Worm (Caenorhabditis elegans) whole organism, young adult: ENCODE data around the gene F25F2.1.
A peak's percentile ranks its signal among the peaks of the same experiment; 100 is the strongest.

Experiments
- B0035.1 ChIP-seq: sonication (generic microtip); optimal IDR thresholded peaks from 2 replicates; lab custom pipeline; 2016; ENCODE audit warnings: missing genetic modification characterization, mild to moderate bottlenecking, missing compliant biosample characterization, missing genotype, missing genetic modification reagents
- B0336.3 ChIP-seq: fragments of 200-800 bp; sonication (Bioruptor generic); IDR thresholded peaks from 2 replicates; pipeline ENCODE4 v1.3.6; 2022; ENCODE audit warnings: missing genetic modification characterization, missing compliant biosample characterization
- C06A6.2 ChIP-seq: fragments of 200-800 bp; sonication (Bioruptor generic); conservative IDR thresholded peaks from 2 replicates; pipeline ENCODE4 v1.3.6; 2022; ENCODE audit warnings: missing genetic modification characterization, missing compliant biosample characterization
- F22D6.2 ChIP-seq: sonication (generic microtip); optimal IDR thresholded peaks from 2 replicates; lab custom pipeline; 2016; ENCODE audit warnings: mild to moderate bottlenecking, missing genetic modification characterization, missing compliant biosample characterization
- F37B4.10 ChIP-seq: fragments of 200-800 bp; sonication (Bioruptor generic); IDR thresholded peaks from 2 replicates; pipeline ENCODE4 v1.3.6; 2022; ENCODE audit warnings: missing genetic modification characterization, missing compliant biosample characterization
- F39B2.1 ChIP-seq: fragments of 200-800 bp; sonication (Bioruptor generic); IDR thresholded peaks from 2 replicates; pipeline ENCODE4 v1.3.6; 2022; ENCODE audit warnings: missing genetic modification reagents, missing genetic modification characterization, missing compliant biosample characterization
- K11D2.4 ChIP-seq: fragments of 200-800 bp; sonication (Bioruptor generic); IDR thresholded peaks from 2 replicates; pipeline ENCODE4 v1.3.6; 2022; ENCODE audit warnings: missing genetic modification reagents, missing genetic modification characterization, missing compliant biosample characterization
- K12H6.12 ChIP-seq: fragments of 200-800 bp; sonication (Bioruptor generic); optimal IDR thresholded peaks from 2 replicates; lab custom pipeline; 2018; ENCODE audit warnings: mild to moderate bottlenecking, missing genetic modification characterization, missing compliant biosample characterization
- T26A5.8 ChIP-seq: sonication (generic microtip); optimal IDR thresholded peaks from 2 replicates; lab custom pipeline; 2016; ENCODE audit warnings: missing genetic modification characterization, missing compliant biosample characterization
- akir-1 ChIP-seq: fragments of 200-800 bp; sonication (Bioruptor generic); optimal IDR thresholded peaks from 2 replicates; lab custom pipeline; 2018; ENCODE audit warnings: mild to moderate bottlenecking, missing genetic modification characterization, moderate library complexity, missing compliant biosample characterization
- aptf-2 ChIP-seq: fragments of 200-800 bp; sonication (Bioruptor generic); conservative IDR thresholded peaks from 2 replicates; pipeline ENCODE4 v1.3.6; 2022; ENCODE audit warnings: missing genetic modification reagents, missing genetic modification characterization, missing compliant biosample characterization
- aptf-3 ChIP-seq: fragments of 200-800 bp; sonication (Bioruptor generic); IDR thresholded peaks from 2 replicates; pipeline ENCODE4 v1.3.6; 2022; ENCODE audit warnings: missing genetic modification characterization, missing compliant biosample characterization
- attf-3 ChIP-seq: fragments of 200-800 bp; sonication (Bioruptor generic); conservative IDR thresholded peaks from 2 replicates; pipeline ENCODE4 v1.3.6; 2022; ENCODE audit warnings: missing genetic modification reagents, missing genetic modification characterization, missing compliant biosample characterization
- attf-5 ChIP-seq: fragments of 200-800 bp; sonication (Bioruptor generic); optimal IDR thresholded peaks from 2 replicates; lab custom pipeline; 2018; ENCODE audit warnings: mild to moderate bottlenecking, missing genetic modification characterization, missing compliant biosample characterization
- cebp-1 ChIP-seq, 2 experiments: fragments of 200-800 bp in 1 of 2; sonication (Bioruptor generic) in 1 of 2; sonication (generic microtip) in 1 of 2; IDR thresholded peaks in 1 of 2; optimal IDR thresholded peaks in 1 of 2; 2 replicates each; pipeline versions ENCODE4 v1.3.6 to Lab custom; 2017 to 2022; ENCODE audit warnings: missing compliant biosample characterization in 2 of 2, missing genetic modification characterization in 2 of 2, mild to moderate bottlenecking in 1 of 2, missing genetic modification reagents in 1 of 2, moderate library complexity in 1 of 2
- ceh-100 ChIP-seq: fragments of 200-800 bp; sonication (Bioruptor generic); IDR thresholded peaks from 2 replicates; pipeline ENCODE4 v1.3.6; 2022; ENCODE audit warnings: missing genetic modification reagents, missing genetic modification characterization, missing compliant biosample characterization
- ceh-40 ChIP-seq: fragments of 200-800 bp; sonication (Bioruptor generic); IDR thresholded peaks from 2 replicates; pipeline ENCODE4 v1.3.6; 2022; ENCODE audit warnings: missing genetic modification characterization, missing compliant biosample characterization
- chd-7 ChIP-seq: sonication (generic microtip); optimal IDR thresholded peaks from 2 replicates; lab custom pipeline; 2016; ENCODE audit warnings: mild to moderate bottlenecking, missing genetic modification characterization, moderate library complexity, missing compliant biosample characterization
- dox-1 ChIP-seq: fragments of 200-800 bp; sonication (Bioruptor generic); IDR thresholded peaks from 2 replicates; pipeline ENCODE4 v1.3.6; 2022; ENCODE audit warnings: missing genetic modification reagents, missing genetic modification characterization, missing compliant biosample characterization
- fkh-3 ChIP-seq: sonication (generic microtip); optimal IDR thresholded peaks from 2 replicates; lab custom pipeline; 2016; ENCODE audit warnings: mild to moderate bottlenecking, missing genetic modification characterization, missing compliant biosample characterization
- gei-17 ChIP-seq: fragments of 200-800 bp; sonication (Bioruptor generic); optimal IDR thresholded peaks from 2 replicates; lab custom pipeline; 2018; ENCODE audit warnings: mild to moderate bottlenecking, missing genetic modification characterization, missing compliant biosample characterization
- hlh-12 ChIP-seq: sonication (generic microtip); optimal IDR thresholded peaks from 2 replicates; lab custom pipeline; 2016; ENCODE audit warnings: missing genetic modification characterization, missing compliant biosample characterization
- hmg-1.2 ChIP-seq: fragments of 200-800 bp; sonication (Bioruptor generic); IDR thresholded peaks from 2 replicates; pipeline ENCODE4 v1.3.6; 2022; ENCODE audit warnings: missing genetic modification reagents, missing genetic modification characterization, missing compliant biosample characterization
- hmg-20 ChIP-seq: fragments of 200-800 bp; sonication (Bioruptor generic); IDR thresholded peaks from 2 replicates; pipeline ENCODE4 v1.3.6; 2022; ENCODE audit warnings: missing genetic modification reagents, missing genetic modification characterization, missing compliant biosample characterization
- hsf-1 ChIP-seq: fragments of 200-800 bp; sonication (Bioruptor generic); IDR thresholded peaks from 2 replicates; pipeline ENCODE4 v1.3.6; 2022; ENCODE audit warnings: missing genetic modification reagents, missing genetic modification characterization, missing compliant biosample characterization
- lin-35 ChIP-seq, 3 experiments: fragments of 150-350 bp in 2 of 3; sonication (generic microtip) in 1 of 3; optimal IDR thresholded peaks; 2 replicates each; lab custom pipeline; 2014 to 2018; ENCODE audit warnings: missing biosample characterization in 3 of 3, missing genetic modification characterization in 3 of 3, missing genetic modification reagents in 3 of 3
- lin-40 ChIP-seq: sonication (generic microtip); optimal IDR thresholded peaks from 2 replicates; lab custom pipeline; 2016; ENCODE audit warnings: missing genetic modification characterization, mild to moderate bottlenecking, missing compliant biosample characterization, missing genotype, missing genetic modification reagents
- lir-1 ChIP-seq: fragments of 200-800 bp; sonication (Bioruptor generic); conservative IDR thresholded peaks from 2 replicates; pipeline ENCODE4 v1.3.6; 2022; ENCODE audit warnings: missing genetic modification reagents, missing genetic modification characterization, missing compliant biosample characterization
- madf-3 ChIP-seq: fragments of 200-800 bp; sonication (Bioruptor generic); IDR thresholded peaks from 2 replicates; pipeline ENCODE4 v1.3.6; 2022; ENCODE audit warnings: missing genetic modification reagents, missing genetic modification characterization, missing compliant biosample characterization
- mcd-1 ChIP-seq: fragments of 200-800 bp; sonication (Bioruptor generic); IDR thresholded peaks from 2 replicates; pipeline ENCODE4 v1.3.6; 2022; ENCODE audit warnings: missing genetic modification reagents, missing genetic modification characterization, missing compliant biosample characterization
- mxl-1 ChIP-seq: sonication (generic microtip); optimal IDR thresholded peaks from 2 replicates; lab custom pipeline; 2016; ENCODE audit warnings: missing genetic modification characterization, missing compliant biosample characterization
- nfyb-1 ChIP-seq: fragments of 200-800 bp; sonication (Bioruptor generic); IDR thresholded peaks from 2 replicates; pipeline ENCODE4 v1.3.6; 2022; ENCODE audit warnings: missing genetic modification reagents, missing genetic modification characterization, missing compliant biosample characterization
- nhr-80 ChIP-seq: sonication (generic microtip); optimal IDR thresholded peaks from 2 replicates; lab custom pipeline; 2016; ENCODE audit warnings: missing genetic modification characterization, missing compliant biosample characterization
- nhr-90 ChIP-seq: sonication (generic microtip); optimal IDR thresholded peaks from 2 replicates; lab custom pipeline; 2016; ENCODE audit warnings: missing genotype, mild to moderate bottlenecking, missing genetic modification characterization, missing compliant biosample characterization
- pbrm-1 ChIP-seq: fragments of 200-800 bp; sonication (Bioruptor generic); IDR thresholded peaks from 2 replicates; pipeline ENCODE4 v1.3.6; 2022; ENCODE audit warnings: missing genetic modification reagents, missing genetic modification characterization, missing compliant biosample characterization
- rcor-1 ChIP-seq: fragments of 200-800 bp; sonication (Bioruptor generic); IDR thresholded peaks from 2 replicates; pipeline ENCODE4 v1.3.6; 2022; ENCODE audit warnings: missing genetic modification reagents, missing genetic modification characterization, missing compliant biosample characterization
- rec-8 ChIP-seq, 2 experiments: sonication (generic microtip); optimal IDR thresholded peaks; 2 replicates each; lab custom pipeline; 2016; ENCODE audit warnings: mild to moderate bottlenecking in 2 of 2, missing genetic modification characterization in 2 of 2, missing genetic modification reagents in 2 of 2, missing genotype in 2 of 2, missing biosample characterization in 1 of 2, missing compliant biosample characterization in 1 of 2, moderate library complexity in 1 of 2
- sea-2 ChIP-seq: fragments of 200-800 bp; sonication (Bioruptor generic); IDR thresholded peaks from 2 replicates; pipeline ENCODE4 v1.3.6; 2022; ENCODE audit warnings: missing genetic modification characterization, missing compliant biosample characterization
- snpc-1.3 ChIP-seq: sonication (generic microtip); optimal IDR thresholded peaks from 2 replicates; lab custom pipeline; 2017; ENCODE audit warnings: missing genetic modification characterization, mild to moderate bottlenecking, missing compliant biosample characterization, antibody characterized with exemption, moderate library complexity, missing genotype, missing genetic modification reagents; ENCODE audit not compliant: insufficient read depth
- snpc-4 ChIP-seq, 5 experiments: fragments of 150-350 bp in 1 of 5; sonication (generic microtip) in 4 of 5; optimal IDR thresholded peaks; 2 replicates each; lab custom pipeline; 2014 to 2018; ENCODE audit warnings: missing genetic modification characterization in 5 of 5, missing biosample characterization in 3 of 5, antibody characterized with exemption in 2 of 5, mild to moderate bottlenecking in 2 of 5, missing compliant biosample characterization in 2 of 5, missing genotype in 2 of 5, moderate library complexity in 2 of 5, missing genetic modification reagents in 1 of 5
- somi-1 ChIP-seq: fragments of 200-800 bp; sonication (Bioruptor generic); optimal IDR thresholded peaks from 2 replicates; lab custom pipeline; 2018; ENCODE audit warnings: mild to moderate bottlenecking, missing genetic modification characterization, missing compliant biosample characterization
- tbp1 ChIP-seq: fragments of 200-800 bp; sonication (Bioruptor generic); optimal IDR thresholded peaks from 2 replicates; lab custom pipeline; 2018; ENCODE audit warnings: mild to moderate bottlenecking, missing genetic modification characterization, missing compliant biosample characterization
- unc-130 ChIP-seq: sonication (generic microtip); optimal IDR thresholded peaks from 2 replicates; lab custom pipeline; 2016; ENCODE audit warnings: missing genetic modification reagents, missing genetic modification characterization, missing compliant biosample characterization
- xnd-1 ChIP-seq: sonication (generic microtip); optimal IDR thresholded peaks from 2 replicates; lab custom pipeline; 2016; ENCODE audit warnings: missing genotype, missing genetic modification reagents, missing genetic modification characterization, missing compliant biosample characterization
- zfh-2 ChIP-seq: fragments of 200-800 bp; sonication (Bioruptor generic); conservative IDR thresholded peaks from 2 replicates; pipeline ENCODE4 v1.3.6; 2022; ENCODE audit warnings: missing genetic modification reagents, missing genetic modification characterization, missing compliant biosample characterization
- ztf-25 ChIP-seq: fragments of 200-800 bp; sonication (Bioruptor generic); IDR thresholded peaks from 2 replicates; pipeline ENCODE4 v1.3.6; 2022; ENCODE audit warnings: missing genetic modification reagents, missing genetic modification characterization, missing compliant biosample characterization
- ztf-26 ChIP-seq: sonication (generic microtip); optimal IDR thresholded peaks from 2 replicates; lab custom pipeline; 2017; ENCODE audit warnings: missing genetic modification characterization, missing compliant biosample characterization
- ztf-3 ChIP-seq: fragments of 200-800 bp; sonication (Bioruptor generic); optimal IDR thresholded peaks from 2 replicates; lab custom pipeline; 2018; ENCODE audit warnings: mild to moderate bottlenecking, missing genetic modification characterization, missing compliant biosample characterization

Gene F25F2.1

ce11 chrIII:4560393-4560890 lies 51.8 kb downstream of the F25F2.1 start (continued):
- TF ChIP-seq F22D6.2 (tag; lab: Kevin White, UChicago): no peak
- TF ChIP-seq C06A6.2 (GFP tag; lab: Robert Waterston, UW): 0 out of 2 replicates have a peak, but pooled peaks have one; percentile 49
- TF ChIP-seq mxl-1 (tag; lab: Kevin White, UChicago): no peak
- no peak for TF ChIP-seq lir-1 (GFP tag; lab: Robert Waterston, UW)
- TF ChIP-seq attf-3 (GFP tag; lab: Robert Waterston, UW): no peak
- no peak for TF ChIP-seq ceh-40
- peak; percentile 72 for TF ChIP-seq pbrm-1 (GFP tag; lab: Robert Waterston, UW)
- TF ChIP-seq ztf-3 (GFP tag; lab: Kevin White, UChicago): no peak
- no peak for TF ChIP-seq ztf-25
- no peak for TF ChIP-seq hmg-20 (GFP tag; lab: Robert Waterston, UW)
- TF ChIP-seq mcd-1 (GFP tag; lab: Robert Waterston, UW): peak; percentile 50
- TF ChIP-seq F39B2.1 (GFP tag; lab: Robert Waterston, UW): no peak
- TF ChIP-seq snpc-4 (GFP tag; optimal IDR thresholded peaks at IDR 0.05; lab: Kevin White, UChicago): no peak
- TF ChIP-seq snpc-4 (tag; optimal IDR thresholded peaks at IDR 0.05; lab: Kevin White, UChicago): peak in 2 of 4 experiments; percentile 6 to 10
- no peak for TF ChIP-seq K11D2.4
- TF ChIP-seq aptf-3 (GFP tag; lab: Robert Waterston, UW): no peak
- TF ChIP-seq rcor-1 (GFP tag; lab: Robert Waterston, UW): no peak; the same call in 1 of the 2 replicates
- TF ChIP-seq attf-5 (GFP tag; lab: Kevin White, UChicago): peak; percentile 35
- peak; percentile 17 for TF ChIP-seq tbp1 (GFP tag; lab: Kevin White, UChicago)
- TF ChIP-seq rec-8 (tag; optimal IDR thresholded peaks at IDR 0.05; lab: Kevin White, UChicago): no peak
- no peak for TF ChIP-seq chd-7 (tag; lab: Kevin White, UChicago)
- no peak for TF ChIP-seq ceh-100
- TF ChIP-seq fkh-3 (tag; lab: Kevin White, UChicago): no peak
- no peak for TF ChIP-seq nfyb-1
- no peak; the same call in 1 of the 2 replicates for TF ChIP-seq hsf-1
- TF ChIP-seq K12H6.12 (tag; lab: Kevin White, UChicago): peak; percentile 58
- peak; percentile 71 for TF ChIP-seq dox-1 (GFP tag; lab: Robert Waterston, UW)
- peak; percentile 64 for TF ChIP-seq B0336.3
- no peak for TF ChIP-seq B0035.1 (tag; lab: Kevin White, UChicago)
- TF ChIP-seq somi-1 (GFP tag; lab: Kevin White, UChicago): no peak
- TF ChIP-seq snpc-1.3: no peak
- TF ChIP-seq nhr-90 (tag; lab: Kevin White, UChicago): no peak
- no peak for TF ChIP-seq gei-17 (GFP tag; lab: Kevin White, UChicago)
- TF ChIP-seq xnd-1: no peak
- TF ChIP-seq hlh-12 (tag; lab: Kevin White, UChicago): no peak
- TF ChIP-seq madf-3 (GFP tag; lab: Robert Waterston, UW): no peak
- peak in 1 of 3 experiments; percentile 36 for TF ChIP-seq lin-35 (GFP tag; optimal IDR thresholded peaks at IDR 0.05; lab: Kevin White, UChicago)
- peak; percentile 3 for TF ChIP-seq unc-130 (GFP tag; lab: Kevin White, UChicago)
- peak; percentile 70 for TF ChIP-seq nhr-80 (tag; lab: Kevin White, UChicago)
- TF ChIP-seq lin-40 (tag; lab: Kevin White, UChicago): peak; percentile 68
- TF ChIP-seq ztf-26 (tag; lab: Kevin White, UChicago): peak; percentile 16
- no peak for TF ChIP-seq akir-1 (GFP tag; lab: Kevin White, UChicago)
- peak; percentile 94 for TF ChIP-seq hmg-1.2
- TF ChIP-seq cebp-1 (GFP tag; IDR thresholded peaks at IDR 0.05; lab: Robert Waterston, UW): no peak
- peak; percentile 53 for TF ChIP-seq cebp-1 (tag; optimal IDR thresholded peaks at IDR 0.05; lab: Kevin White, UChicago)
- no peak for TF ChIP-seq F37B4.10 (GFP tag; lab: Robert Waterston, UW)
- peak; percentile 87 for TF ChIP-seq zfh-2 (GFP tag; lab: Robert Waterston, UW)
- TF ChIP-seq aptf-2 (GFP tag; lab: Robert Waterston, UW): no peak
- TF ChIP-seq sea-2 (GFP tag; lab: Robert Waterston, UW): no peak
- TF ChIP-seq T26A5.8 (tag; lab: Kevin White, UChicago): no peak
